Fruit fly (Drosophila melanogaster): ENCODE data around the gene CG42505.

DNA sequence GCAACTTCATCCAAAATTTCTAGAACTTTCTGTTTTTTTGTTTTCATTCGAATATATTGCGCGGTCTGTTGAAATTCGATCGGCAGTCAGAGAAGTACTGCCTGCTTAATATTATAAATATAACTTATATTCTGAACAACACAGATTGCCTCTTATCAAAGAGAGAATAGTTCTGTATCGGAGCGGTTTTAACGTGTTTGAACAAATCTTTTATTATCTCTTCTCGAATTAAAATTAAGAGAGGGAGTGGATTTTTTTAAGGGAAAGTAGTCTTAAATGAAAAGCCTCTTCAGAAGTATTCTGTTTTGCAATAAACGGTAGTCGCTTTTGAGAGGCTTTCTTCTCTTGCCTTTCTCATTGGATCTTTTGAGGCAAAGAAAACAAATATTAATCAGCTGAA lies 49.0 kb downstream of the CG42505 start:
- no peak for TF ChIP-seq Eip75B (GFP tag; optimal IDR thresholded peaks at IDR 0.05)
- TF ChIP-seq CG6808 (GFP tag; optimal IDR thresholded peaks at IDR 0.05): no peak
- TF ChIP-seq CG31627 (GFP tag; optimal IDR thresholded peaks at IDR 0.05): no peak
- TF ChIP-seq CG11762 (GFP tag; optimal IDR thresholded peaks at IDR 0.05; ENCODE audit: insufficient read depth): no peak
- TF ChIP-seq dac (GFP tag; optimal IDR thresholded peaks at IDR 0.05): no peak
- no peak for TF ChIP-seq lz (GFP tag; optimal IDR thresholded peaks at IDR 0.05)
- TF ChIP-seq OdsH (GFP tag; optimal IDR thresholded peaks at IDR 0.05): no peak
- no peak for TF ChIP-seq CG6854 (GFP tag; optimal IDR thresholded peaks at IDR 0.05)
- peak; percentile 53 for TF ChIP-seq Eip93F (GFP tag; optimal IDR thresholded peaks at IDR 0.05)
- TF ChIP-seq CG9139 (GFP tag; optimal IDR thresholded peaks at IDR 0.05): no peak
- no peak for TF ChIP-seq Sox14 (GFP tag; optimal IDR thresholded peaks at IDR 0.05)
- TF ChIP-seq CG6792 (GFP tag; optimal IDR thresholded peaks at IDR 0.05): no peak
- no peak for TF ChIP-seq CG7368 (GFP tag; optimal IDR thresholded peaks at IDR 0.05)

Data from whole organism, prepupa.